Worm (Caenorhabditis elegans) whole organism, late embryonic: ENCODE measurements around the gene F29F11.20.

ENCODE experiments used
- C08G9.2 ChIP-seq: sonication (generic microtip); optimal IDR thresholded peaks from 2 replicates; lab custom pipeline; 2016; ENCODE audit warnings: mild to moderate bottlenecking, missing genetic modification characterization, moderate library complexity, missing compliant biosample characterization
- ama-1 ChIP-seq: fragments of 150-350 bp; optimal IDR thresholded peaks from 2 replicates; lab custom pipeline; 2014
- ceh-14 ChIP-seq: sonication (generic microtip); optimal IDR thresholded peaks from 2 replicates; lab custom pipeline; 2016; ENCODE audit warnings: missing genotype, missing genetic modification characterization, missing compliant biosample characterization
- dve-1 ChIP-seq: sonication (generic microtip); optimal IDR thresholded peaks from 2 replicates; lab custom pipeline; 2017; ENCODE audit warnings: antibody characterized with exemption, mild to moderate bottlenecking, missing genetic modification characterization, missing compliant biosample characterization
- fkh-10 ChIP-seq: fragments of 150-350 bp; optimal IDR thresholded peaks from 2 replicates; lab custom pipeline; 2014; ENCODE audit warnings: missing biosample characterization, missing genetic modification reagents, missing genetic modification characterization
- lin-11 ChIP-seq: fragments of 200-800 bp; sonication (Bioruptor generic); optimal IDR thresholded peaks from 2 replicates; lab custom pipeline; 2018; ENCODE audit warnings: mild to moderate bottlenecking, missing genetic modification characterization, missing compliant biosample characterization
- nfya-1 ChIP-seq: sonication (generic microtip); optimal IDR thresholded peaks from 2 replicates; lab custom pipeline; 2017; ENCODE audit warnings: missing genetic modification characterization, mild to moderate bottlenecking, missing compliant biosample characterization, antibody characterized with exemption, moderate library complexity
- pat-9 ChIP-seq: fragments of 200-800 bp; sonication (Bioruptor generic); optimal IDR thresholded peaks from 2 replicates; lab custom pipeline; 2018; ENCODE audit warnings: mild to moderate bottlenecking, missing genetic modification characterization, moderate library complexity, missing compliant biosample characterization
- pha-2 ChIP-seq: sonication (generic microtip); optimal IDR thresholded peaks from 2 replicates; lab custom pipeline; 2017; ENCODE audit warnings: mild to moderate bottlenecking, missing genetic modification characterization, missing compliant biosample characterization
- pqm-1 ChIP-seq: sonication (generic microtip); optimal IDR thresholded peaks from 2 replicates; lab custom pipeline; 2016; ENCODE audit warnings: missing genetic modification characterization, missing compliant biosample characterization
- ref-2 ChIP-seq: sonication (generic microtip); optimal IDR thresholded peaks from 2 replicates; lab custom pipeline; 2016; ENCODE audit warnings: missing genetic modification characterization, missing compliant biosample characterization

ce11 chrV:10640977-10641376, 46.7 kb upstream of the F29F11.20 start:
- TF ChIP-seq dve-1 (tag; lab: Kevin White, UChicago) (no peak), fkh-10 (no peak), pha-2 (tag; lab: Kevin White, UChicago) (no peak), C08G9.2 (no peak), pqm-1 (tag; lab: Kevin White, UChicago) (no peak), ref-2 (no peak), ceh-14 (tag; lab: Kevin White, UChicago) (no peak), pat-9 (tag; lab: Kevin White, UChicago) (no peak), nfya-1 (tag; lab: Kevin White, UChicago) (no peak), lin-11 (tag; lab: Kevin White, UChicago) (no peak), ama-1 (lab: Kevin White, UChicago) (no peak)
